Worm (Caenorhabditis elegans) whole organism, L2 larva: Measurements from ENCODE around the gene vps-45.
A peak's percentile ranks its signal among the peaks of the same experiment; 100 is the strongest.

Experiments used
- R02D3.7 ChIP-seq: fragments of 150-350 bp; optimal IDR thresholded peaks from 2 replicates; lab custom pipeline; 2014; ENCODE audit warnings: missing biosample characterization, missing genetic modification characterization
- elt-3 ChIP-seq: sonication (generic microtip); optimal IDR thresholded peaks from 2 replicates; lab custom pipeline; 2017; ENCODE audit warnings: missing biosample characterization, missing genetic modification characterization
- fos-1 ChIP-seq: fragments of 150-350 bp; optimal IDR thresholded peaks from 2 replicates; lab custom pipeline; 2014; ENCODE audit warnings: missing biosample characterization, missing genetic modification characterization
- lin-13 ChIP-seq: fragments of 150-350 bp; optimal IDR thresholded peaks from 2 replicates; lab custom pipeline; 2014; ENCODE audit warnings: missing biosample characterization, missing genetic modification reagents, missing genetic modification characterization
- nhr-11 ChIP-seq: fragments of 150-350 bp; optimal IDR thresholded peaks from 2 replicates; lab custom pipeline; 2014; ENCODE audit warnings: missing biosample characterization, missing genetic modification characterization
- nhr-12 ChIP-seq: fragments of 150-350 bp; optimal IDR thresholded peaks from 2 replicates; lab custom pipeline; 2014; ENCODE audit warnings: missing biosample characterization, missing genetic modification characterization
- unc-55 ChIP-seq: fragments of 150-350 bp; sonication (generic microtip); optimal IDR thresholded peaks from 3 replicates; lab custom pipeline; 2014; ENCODE audit warnings: missing biosample characterization, missing genetic modification reagents, missing genetic modification characterization
- unc-62 ChIP-seq: fragments of 150-350 bp; optimal IDR thresholded peaks from 2 replicates; lab custom pipeline; 2014; ENCODE audit warnings: missing biosample characterization, missing genetic modification reagents, missing genetic modification characterization
- zag-1 ChIP-seq: fragments of 150-350 bp; optimal IDR thresholded peaks from 2 replicates; lab custom pipeline; 2014; ENCODE audit warnings: missing biosample characterization, missing genetic modification characterization

- TF ChIP-seq R02D3.7 (tag; lab: Kevin White, UChicago) (no peak), unc-62 (no peak), nhr-11 (no peak), nhr-12 (tag; lab: Kevin White, UChicago) (no peak), unc-55 (GFP tag; lab: Kevin White, UChicago) (peak; percentile 75), zag-1 (peak; percentile 1), elt-3 (tag; lab: Kevin White, UChicago) (no peak), lin-13 (GFP tag; lab: Kevin White, UChicago) (peak; percentile 30), fos-1 (tag; lab: Kevin White, UChicago) (peak; percentile 34)
Measured at ce11 chrX:974499-975235, at the start of gene vps-45.
